Fruit fly (Drosophila melanogaster): ENCODE results near the gene ais.

The ais gene

DNA sequence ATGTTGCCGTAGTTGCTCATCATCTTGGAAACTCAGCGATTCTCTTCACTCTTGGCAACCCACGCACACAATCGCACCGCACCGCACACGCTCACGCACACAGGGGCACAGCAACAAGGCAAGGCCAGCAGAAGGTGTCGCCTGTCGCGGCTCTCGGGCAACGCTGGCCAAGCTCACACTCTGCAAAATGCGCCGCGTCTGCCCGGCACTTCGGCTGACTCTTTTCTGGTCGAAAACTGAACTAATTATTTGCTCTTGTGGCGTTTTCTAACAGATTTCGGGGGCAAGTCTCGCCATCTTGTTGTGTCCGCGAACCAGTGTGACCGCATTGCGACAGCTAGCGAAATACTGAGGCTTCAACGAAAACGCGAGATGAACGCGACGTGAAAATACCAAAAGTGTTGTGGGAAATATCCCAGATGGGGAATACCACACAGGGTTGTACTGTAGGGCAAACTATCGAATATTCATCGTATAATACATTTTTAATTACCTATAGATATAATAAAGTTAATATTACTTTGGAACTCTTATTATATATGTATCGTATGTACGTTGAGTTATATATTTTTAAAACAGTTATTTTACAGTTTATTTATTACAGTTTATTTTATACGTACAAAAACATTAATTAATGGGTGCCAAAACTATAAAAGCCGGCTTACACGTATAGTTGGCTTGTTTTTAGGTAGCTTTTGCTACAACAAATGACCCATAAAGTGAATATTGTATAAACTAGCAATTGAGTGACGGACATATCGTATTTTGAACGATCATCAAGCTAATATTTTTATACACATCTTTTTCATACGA lies 41.9 kb upstream of the ais start, which contains the start of the genes MED19 and CG7430 (continued):
- TF ChIP-seq slou (GFP tag; optimal IDR thresholded peaks at IDR 0.05) (no peak), CG2116 (GFP tag; optimal IDR thresholded peaks at IDR 0.05) (peak; percentile 99), Dref (GFP tag; IDR thresholded peaks at IDR 0.05) (peak; percentile 76), CG12942 (GFP tag; optimal IDR thresholded peaks at IDR 0.05) (no peak), CG10462 (GFP tag; optimal IDR thresholded peaks at IDR 0.05) (no peak), Dp (GFP tag; optimal IDR thresholded peaks at IDR 0.05) (peak; percentile 13), CG34224 (GFP tag; IDR thresholded peaks at IDR 0.05; ENCODE audit: partially characterized antibody) (peak; percentile 28; the same call in 1 of the 3 replicates), CG9797 (GFP tag; optimal IDR thresholded peaks at IDR 0.05) (peak; percentile 88), Mad (GFP tag; optimal IDR thresholded peaks at IDR 0.05) (no peak), trem (tag; optimal IDR thresholded peaks at IDR 0.05) (peak; percentile 36), CG17568 (GFP tag; optimal IDR thresholded peaks at IDR 0.05) (no peak), pnt (GFP tag; optimal IDR thresholded peaks at IDR 0.05) (no peak), HLHmδ (GFP tag; optimal IDR thresholded peaks at IDR 0.05) (peak; percentile 59), Awh (GFP tag; IDR thresholded peaks at IDR 0.05) (no peak), HmgZ (tag; optimal IDR thresholded peaks at IDR 0.05) (peak; percentile 38), psq (GFP tag; optimal IDR thresholded peaks at IDR 0.05) (no peak), exex (tag; optimal IDR thresholded peaks at IDR 0.05) (no peak), Sin3A (optimal IDR thresholded peaks at IDR 0.05) (peak; percentile 12), Sry-β (GFP tag; optimal IDR thresholded peaks at IDR 0.05) (peak; percentile 13), Fer3 (tag; optimal IDR thresholded peaks at IDR 0.05) (no peak), CG15479 (GFP tag; optimal IDR thresholded peaks at IDR 0.05) (no peak), CG33213 (GFP tag; optimal IDR thresholded peaks at IDR 0.05) (peak; percentile 45), CG1529 (GFP tag; optimal IDR thresholded peaks at IDR 0.05) (no peak), z (GFP tag; IDR thresholded peaks at IDR 0.05) (no peak), CG11695 (GFP tag; IDR thresholded peaks at IDR 0.05) (no peak), bigmax (GFP tag; optimal IDR thresholded peaks at IDR 0.05) (no peak), CG16863 (GFP tag; optimal IDR thresholded peaks at IDR 0.05) (no peak), CG17359 (tag; optimal IDR thresholded peaks at IDR 0.05) (peak; percentile 12), C15 (GFP tag; IDR thresholded peaks at IDR 0.05) (no peak), CG11696 (GFP tag; IDR thresholded peaks at IDR 0.05) (no peak), CG9437 (GFP tag; optimal IDR thresholded peaks at IDR 0.05) (peak; percentile 20), oc (tag; optimal IDR thresholded peaks at IDR 0.05) (no peak), Lim3 (GFP tag; IDR thresholded peaks at IDR 0.05) (no peak), Sox102F (GFP tag; optimal IDR thresholded peaks at IDR 0.05) (no peak), CG31365 (tag; optimal IDR thresholded peaks at IDR 0.05) (no peak), D19B (GFP tag; optimal IDR thresholded peaks at IDR 0.05) (no peak), eyg (GFP tag; optimal IDR thresholded peaks at IDR 0.05) (no peak), jigr1 (GFP tag; IDR thresholded peaks at IDR 0.05) (no peak), CG9609 (GFP tag; optimal IDR thresholded peaks at IDR 0.05) (no peak), CG3065 (GFP tag; optimal IDR thresholded peaks at IDR 0.05) (no peak), usp (GFP tag; optimal IDR thresholded peaks at IDR 0.05) (no peak), CG14014 (GFP tag; IDR thresholded peaks at IDR 0.05) (no peak), sob (GFP tag; IDR thresholded peaks at IDR 0.05) (peak; percentile 55; the same call in 1 of the 2 replicates), disco-r (GFP tag; optimal IDR thresholded peaks at IDR 0.05) (no peak), CG6854 (GFP tag; optimal IDR thresholded peaks at IDR 0.05) (peak; percentile 34), CG12236 (GFP tag; optimal IDR thresholded peaks at IDR 0.05) (no peak), CG2712 (tag; optimal IDR thresholded peaks at IDR 0.05) (peak; percentile 26), nau (GFP tag; optimal IDR thresholded peaks at IDR 0.05) (no peak), CG1024 (GFP tag; IDR thresholded peaks at IDR 0.05) (no peak), CG32767 (GFP tag; IDR thresholded peaks at IDR 0.05) (no peak), Antp (GFP tag; optimal IDR thresholded peaks at IDR 0.05) (no peak)

Data from whole organism, embryonic.